Worm (Caenorhabditis elegans) whole organism, young adult: ENCODE data around the gene T21E8.6.

Experiments used
- B0336.3 ChIP-seq: fragments of 200-800 bp; sonication (Bioruptor generic); IDR thresholded peaks from 2 replicates; pipeline ENCODE4 v1.3.6; 2022; ENCODE audit warnings: missing genetic modification characterization, missing compliant biosample characterization
- C06A6.2 ChIP-seq: fragments of 200-800 bp; sonication (Bioruptor generic); conservative IDR thresholded peaks from 2 replicates; pipeline ENCODE4 v1.3.6; 2022; ENCODE audit warnings: missing genetic modification characterization, missing compliant biosample characterization
- F33H1.4 ChIP-seq: fragments of 200-800 bp; sonication (Bioruptor generic); IDR thresholded peaks from 2 replicates; pipeline ENCODE4 v1.3.6; 2022; ENCODE audit warnings: missing genetic modification reagents, missing genetic modification characterization, missing compliant biosample characterization
- F49E8.2 ChIP-seq: sonication (generic microtip); optimal IDR thresholded peaks from 3 replicates; lab custom pipeline; 2017; ENCODE audit warnings: missing genetic modification characterization, mild to moderate bottlenecking, missing compliant biosample characterization, antibody characterized with exemption, moderate library complexity; ENCODE audit not compliant: insufficient read depth
- F52B5.7 ChIP-seq: sonication (generic microtip); optimal IDR thresholded peaks from 2 replicates; lab custom pipeline; 2016; ENCODE audit warnings: mild to moderate bottlenecking, missing genetic modification characterization, missing compliant biosample characterization
- Y53F4B.3 ChIP-seq: fragments of 200-800 bp; sonication (Bioruptor generic); IDR thresholded peaks from 2 replicates; pipeline ENCODE4 v1.3.6; 2022; ENCODE audit warnings: missing genetic modification reagents, missing genetic modification characterization, missing compliant biosample characterization
- Y79H2A.3 ChIP-seq: fragments of 200-800 bp; sonication (Bioruptor generic); conservative IDR thresholded peaks from 2 replicates; pipeline ENCODE4 v1.3.6; 2022; ENCODE audit warnings: missing genetic modification reagents, missing genetic modification characterization, missing compliant biosample characterization
- Y95B8A.8 ChIP-seq: fragments of 200-800 bp; sonication (Bioruptor generic); IDR thresholded peaks from 2 replicates; pipeline ENCODE4 v1.3.6; 2022; ENCODE audit warnings: missing genetic modification reagents, missing genetic modification characterization, missing compliant biosample characterization
- attf-5 ChIP-seq: fragments of 200-800 bp; sonication (Bioruptor generic); optimal IDR thresholded peaks from 2 replicates; lab custom pipeline; 2018; ENCODE audit warnings: mild to moderate bottlenecking, missing genetic modification characterization, missing compliant biosample characterization
- ccch-3 ChIP-seq: fragments of 200-800 bp; sonication (Bioruptor generic); optimal IDR thresholded peaks from 2 replicates; lab custom pipeline; 2018; ENCODE audit warnings: mild to moderate bottlenecking, missing genetic modification characterization, missing compliant biosample characterization
- ceh-27 ChIP-seq: fragments of 200-800 bp; sonication (Bioruptor generic); optimal IDR thresholded peaks from 2 replicates; lab custom pipeline; 2018; ENCODE audit warnings: mild to moderate bottlenecking, missing genetic modification characterization, moderate library complexity, missing compliant biosample characterization
- ceh-58 ChIP-seq: fragments of 200-800 bp; sonication (Bioruptor generic); IDR thresholded peaks from 2 replicates; pipeline ENCODE4 v1.3.6; 2022; ENCODE audit warnings: missing genetic modification characterization, missing compliant biosample characterization
- ceh-91 ChIP-seq: fragments of 200-800 bp; sonication (Bioruptor generic); IDR thresholded peaks from 2 replicates; pipeline ENCODE4 v1.3.6; 2022; ENCODE audit warnings: missing genetic modification reagents, missing genetic modification characterization, missing compliant biosample characterization
- die-1 ChIP-seq: sonication (generic microtip); optimal IDR thresholded peaks from 2 replicates; lab custom pipeline; 2016; ENCODE audit warnings: missing genotype, mild to moderate bottlenecking, missing genetic modification characterization, missing compliant biosample characterization
- egl-18 ChIP-seq: fragments of 200-800 bp; sonication (Bioruptor generic); IDR thresholded peaks from 2 replicates; pipeline ENCODE4 v1.3.6; 2022; ENCODE audit warnings: missing genetic modification reagents, missing genetic modification characterization, missing compliant biosample characterization
- egl-44 ChIP-seq: fragments of 200-800 bp; sonication (Bioruptor generic); IDR thresholded peaks from 2 replicates; pipeline ENCODE4 v1.3.6; 2022; ENCODE audit warnings: missing genetic modification reagents, missing genetic modification characterization, missing compliant biosample characterization
- fkh-3 ChIP-seq: sonication (generic microtip); optimal IDR thresholded peaks from 2 replicates; lab custom pipeline; 2016; ENCODE audit warnings: mild to moderate bottlenecking, missing genetic modification characterization, missing compliant biosample characterization
- gei-17 ChIP-seq: fragments of 200-800 bp; sonication (Bioruptor generic); optimal IDR thresholded peaks from 2 replicates; lab custom pipeline; 2018; ENCODE audit warnings: mild to moderate bottlenecking, missing genetic modification characterization, missing compliant biosample characterization
- him-1 ChIP-seq: sonication (generic microtip); optimal IDR thresholded peaks from 2 replicates; lab custom pipeline; 2016; ENCODE audit warnings: missing genotype, missing genetic modification reagents, missing genetic modification characterization, missing compliant biosample characterization
- hlh-26 ChIP-seq: fragments of 200-800 bp; sonication (Bioruptor generic); conservative IDR thresholded peaks from 2 replicates; pipeline ENCODE4 v1.3.6; 2022; ENCODE audit warnings: missing genetic modification reagents, missing genetic modification characterization, missing compliant biosample characterization
- hrde-1 ChIP-seq: sonication (generic microtip); optimal IDR thresholded peaks from 2 replicates; lab custom pipeline; 2016; ENCODE audit warnings: missing genetic modification characterization, mild to moderate bottlenecking, missing compliant biosample characterization, moderate library complexity, missing genotype, missing genetic modification reagents, borderline replicate concordance
- hsf-1 ChIP-seq: fragments of 200-800 bp; sonication (Bioruptor generic); IDR thresholded peaks from 2 replicates; pipeline ENCODE4 v1.3.6; 2022; ENCODE audit warnings: missing genetic modification reagents, missing genetic modification characterization, missing compliant biosample characterization
- madf-8 ChIP-seq: fragments of 200-800 bp; sonication (Bioruptor generic); conservative IDR thresholded peaks from 2 replicates; pipeline ENCODE4 v1.3.6; 2022; ENCODE audit warnings: missing genetic modification reagents, missing genetic modification characterization, missing compliant biosample characterization
- mxl-1 ChIP-seq: sonication (generic microtip); optimal IDR thresholded peaks from 2 replicates; lab custom pipeline; 2016; ENCODE audit warnings: missing genetic modification characterization, missing compliant biosample characterization
- nfya-2 ChIP-seq: fragments of 200-800 bp; sonication (Bioruptor generic); IDR thresholded peaks from 2 replicates; pipeline ENCODE4 v1.3.6; 2022; ENCODE audit warnings: missing genetic modification reagents, missing genetic modification characterization, missing compliant biosample characterization
- nhr-120 ChIP-seq: fragments of 200-800 bp; sonication (Bioruptor generic); IDR thresholded peaks from 2 replicates; pipeline ENCODE4 v1.3.6; 2022; ENCODE audit warnings: missing genetic modification characterization, missing compliant biosample characterization
- nhr-80 ChIP-seq: sonication (generic microtip); optimal IDR thresholded peaks from 2 replicates; lab custom pipeline; 2016; ENCODE audit warnings: missing genetic modification characterization, missing compliant biosample characterization
- pha-4 ChIP-seq: fragments of 150-350 bp; sonication (generic microtip); optimal IDR thresholded peaks from 2 replicates; lab custom pipeline; 2014; ENCODE audit warnings: missing biosample characterization, missing genetic modification reagents, missing genetic modification characterization
- rpc-1 ChIP-seq, 2 experiments: fragments of 150-350 bp in 1 of 2; sonication (generic microtip) in 1 of 2; optimal IDR thresholded peaks; 2 replicates each; lab custom pipeline; 2014 to 2018; ENCODE audit warnings: missing biosample characterization in 1 of 2, missing genetic modification characterization in 1 of 2, missing genetic modification reagents in 1 of 2, missing genotype in 1 of 2
- snpc-1.3 ChIP-seq: sonication (generic microtip); optimal IDR thresholded peaks from 2 replicates; lab custom pipeline; 2017; ENCODE audit warnings: missing genetic modification characterization, mild to moderate bottlenecking, missing compliant biosample characterization, antibody characterized with exemption, moderate library complexity, missing genotype, missing genetic modification reagents; ENCODE audit not compliant: insufficient read depth
- tlf-1 ChIP-seq: fragments of 200-800 bp; sonication (Bioruptor generic); optimal IDR thresholded peaks from 2 replicates; lab custom pipeline; 2018; ENCODE audit warnings: mild to moderate bottlenecking, missing genetic modification characterization, missing compliant biosample characterization
- zfh-2 ChIP-seq: fragments of 200-800 bp; sonication (Bioruptor generic); conservative IDR thresholded peaks from 2 replicates; pipeline ENCODE4 v1.3.6; 2022; ENCODE audit warnings: missing genetic modification reagents, missing genetic modification characterization, missing compliant biosample characterization
- ztf-25 ChIP-seq: fragments of 200-800 bp; sonication (Bioruptor generic); IDR thresholded peaks from 2 replicates; pipeline ENCODE4 v1.3.6; 2022; ENCODE audit warnings: missing genetic modification reagents, missing genetic modification characterization, missing compliant biosample characterization
- ztf-26 ChIP-seq: sonication (generic microtip); optimal IDR thresholded peaks from 2 replicates; lab custom pipeline; 2017; ENCODE audit warnings: missing genetic modification characterization, missing compliant biosample characterization

The T21E8.6 gene

DNA sequence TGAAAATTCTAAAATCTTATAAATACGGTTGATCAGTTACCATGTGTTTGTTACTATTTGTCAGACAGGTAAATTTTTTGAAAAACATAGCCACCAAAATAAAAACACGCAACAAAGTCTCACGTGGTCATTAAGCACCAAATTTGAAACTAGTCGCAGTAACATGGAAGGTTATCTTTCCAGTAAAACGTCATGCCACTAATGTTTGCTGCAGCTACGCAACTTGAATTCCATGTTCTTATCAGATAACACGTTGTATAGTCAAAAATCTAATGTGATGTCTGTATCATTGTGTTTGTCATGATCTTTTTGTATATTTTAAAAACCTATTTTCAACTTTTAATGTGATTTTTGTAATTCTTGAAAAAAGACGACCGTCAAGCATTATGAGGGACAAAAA lies 19.7 kb downstream of the T21E8.6 start:
- peak; percentile 84 for TF ChIP-seq nhr-80 (tag; lab: Kevin White, UChicago)
- no peak for TF ChIP-seq egl-18 (GFP tag; lab: Robert Waterston, UW)

DNA sequence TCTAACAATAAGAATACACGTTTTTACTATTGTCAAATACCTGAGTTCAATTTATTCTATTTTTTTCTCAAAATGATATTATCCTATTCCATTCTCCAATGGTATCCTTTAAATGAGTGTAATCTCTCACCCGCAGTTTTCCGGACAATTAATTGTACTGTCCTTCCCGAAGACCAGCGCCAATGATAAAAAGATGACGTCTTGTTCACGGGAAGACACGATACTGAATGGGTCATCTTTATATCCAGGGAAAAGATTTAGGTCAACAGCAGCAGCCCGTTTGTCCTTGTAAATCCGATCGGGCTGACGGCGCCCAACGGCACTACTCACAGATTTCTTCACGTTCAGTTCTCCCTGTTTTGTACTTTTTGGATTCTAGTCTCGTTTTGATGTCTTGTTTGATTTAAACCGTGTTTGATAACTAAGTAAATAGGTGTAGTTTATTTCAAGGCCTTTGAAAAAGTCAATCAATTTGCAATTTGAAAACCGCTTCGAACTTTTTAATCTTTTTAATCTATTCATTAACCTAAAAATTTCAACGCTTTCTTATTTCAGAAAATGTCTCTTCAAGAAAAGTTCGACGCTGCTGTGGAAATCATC lies 20.7 kb downstream of the T21E8.6 start, which contains the start of gene acbp-3:
Gene acbp-3 (plus strand): TSS at position 550 of the 600 bp plus-strand sequence.
- TF ChIP-seq hrde-1 (tag; lab: Kevin White, UChicago) (no peak), ceh-58 (GFP tag; lab: Robert Waterston, UW) (no peak), egl-44 (GFP tag; lab: Robert Waterston, UW) (no peak), mxl-1 (tag; lab: Kevin White, UChicago) (no peak), F33H1.4 (GFP tag; lab: Robert Waterston, UW) (no peak), gei-17 (GFP tag; lab: Kevin White, UChicago) (no peak)

DNA sequence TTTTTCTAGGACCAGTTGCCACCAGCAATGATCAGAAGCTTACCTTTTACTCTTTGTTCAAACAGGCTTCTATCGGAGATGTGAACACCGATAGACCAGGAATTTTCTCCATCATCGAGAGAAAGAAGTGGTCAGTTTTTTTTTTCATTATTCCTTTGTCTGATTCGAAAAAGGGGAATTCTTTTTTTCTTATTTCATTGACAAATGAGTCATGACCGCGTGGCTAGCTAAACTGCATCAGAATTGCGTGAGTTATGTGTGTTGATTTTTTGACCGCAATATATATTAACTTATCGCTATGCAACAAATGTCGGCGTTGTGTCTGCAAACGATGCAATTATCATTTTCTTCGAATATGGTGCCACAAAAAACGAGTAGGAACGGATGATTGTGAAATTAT lies 21.3 kb downstream of the T21E8.6 start:
- TF ChIP-seq ztf-26 (tag; lab: Kevin White, UChicago) = peak; percentile 10
- TF ChIP-seq madf-8 (GFP tag; lab: Robert Waterston, UW) = no peak
- TF ChIP-seq nhr-80 (tag; lab: Kevin White, UChicago) = peak; percentile 5

DNA sequence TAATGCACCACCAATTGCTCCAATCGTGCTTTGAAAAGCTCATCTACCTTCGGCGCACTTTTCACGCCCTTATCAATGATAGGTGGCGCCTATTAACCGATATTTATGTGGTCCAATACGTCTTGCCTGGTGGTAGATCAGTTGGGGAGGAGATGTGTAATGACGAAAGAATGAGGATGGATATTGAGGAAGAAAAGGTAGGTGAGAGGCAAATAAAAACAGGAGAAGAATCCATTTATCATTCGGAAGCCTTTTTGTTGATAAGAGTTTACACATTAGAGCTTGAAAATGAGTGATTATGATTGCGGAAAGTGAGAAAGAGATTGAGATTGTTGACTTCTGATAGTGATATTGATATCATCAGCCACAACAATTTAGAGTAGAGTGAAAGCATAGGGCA lies 25.3 kb downstream of the T21E8.6 start:
- TF ChIP-seq ceh-27 (GFP tag; lab: Kevin White, UChicago) (no peak), egl-44 (GFP tag; lab: Robert Waterston, UW) (no peak), rpc-1 (optimal IDR thresholded peaks at IDR 0.05; lab: Kevin White, UChicago) (no peak), rpc-1 (tag; optimal IDR thresholded peaks at IDR 0.05; lab: Kevin White, UChicago) (no peak), die-1 (tag; lab: Kevin White, UChicago) (no peak), ztf-25 (no peak), pha-4 (tag; lab: Kevin White, UChicago) (no peak), B0336.3 (GFP tag; lab: Robert Waterston, UW) (no peak), ccch-3 (no peak), tlf-1 (GFP tag; lab: Kevin White, UChicago) (no peak), nfya-2 (GFP tag; lab: Robert Waterston, UW) (no peak), F49E8.2 (tag; lab: Kevin White, UChicago) (no peak), zfh-2 (GFP tag; lab: Robert Waterston, UW) (no peak), him-1 (no peak), fkh-3 (no peak), ztf-26 (tag; lab: Kevin White, UChicago) (no peak)

DNA sequence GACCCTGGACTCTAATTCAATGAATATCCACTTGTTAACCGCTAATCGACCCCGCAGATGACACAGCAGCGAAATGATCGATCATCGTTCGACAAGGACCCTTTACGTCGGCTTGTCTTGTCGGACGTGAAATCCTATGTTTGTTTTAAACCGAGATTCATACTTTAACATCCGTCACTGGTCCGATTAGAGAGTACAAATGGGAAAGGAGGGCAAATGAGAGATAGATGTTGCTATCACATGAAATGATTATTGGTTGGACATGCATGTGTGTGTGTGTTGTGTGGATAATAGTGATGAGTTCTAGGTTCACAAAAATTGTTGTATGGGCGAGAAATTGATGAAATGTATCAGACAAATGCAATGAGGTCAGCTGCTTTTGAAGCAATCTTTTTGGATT lies 27.6 kb downstream of the T21E8.6 start:
- TF ChIP-seq Y53F4B.3 (GFP tag; lab: Robert Waterston, UW) (no peak), Y79H2A.3 (GFP tag; lab: Robert Waterston, UW) (no peak), C06A6.2 (no peak), hlh-26 (GFP tag; lab: Robert Waterston, UW) (no peak), ceh-91 (no peak), nhr-120 (GFP tag; lab: Robert Waterston, UW) (no peak), Y95B8A.8 (GFP tag; lab: Robert Waterston, UW) (no peak), attf-5 (GFP tag; lab: Kevin White, UChicago) (no peak), F49E8.2 (tag; lab: Kevin White, UChicago) (no peak), hsf-1 (GFP tag; lab: Robert Waterston, UW) (no peak), snpc-1.3 (tag; lab: Kevin White, UChicago) (no peak), F52B5.7 (tag; lab: Kevin White, UChicago) (no peak)
